Worm (Caenorhabditis elegans) whole organism, L4/young adult: Measurements from ENCODE around the gene nhr-60.

Source experiments
- W03F9.2 ChIP-seq: fragments of 150-350 bp; optimal IDR thresholded peaks from 2 replicates; lab custom pipeline; 2014; ENCODE audit warnings: missing biosample characterization, missing genetic modification characterization
- dao-5 ChIP-seq: sonication (generic microtip); optimal IDR thresholded peaks from 2 replicates; lab custom pipeline; 2016; ENCODE audit warnings: missing genotype, missing genetic modification characterization, moderate library complexity, missing compliant biosample characterization
- him-1 ChIP-seq: sonication (generic microtip); optimal IDR thresholded peaks from 2 replicates; lab custom pipeline; 2016; ENCODE audit warnings: missing genotype, missing genetic modification reagents, missing genetic modification characterization, missing compliant biosample characterization

DNA sequence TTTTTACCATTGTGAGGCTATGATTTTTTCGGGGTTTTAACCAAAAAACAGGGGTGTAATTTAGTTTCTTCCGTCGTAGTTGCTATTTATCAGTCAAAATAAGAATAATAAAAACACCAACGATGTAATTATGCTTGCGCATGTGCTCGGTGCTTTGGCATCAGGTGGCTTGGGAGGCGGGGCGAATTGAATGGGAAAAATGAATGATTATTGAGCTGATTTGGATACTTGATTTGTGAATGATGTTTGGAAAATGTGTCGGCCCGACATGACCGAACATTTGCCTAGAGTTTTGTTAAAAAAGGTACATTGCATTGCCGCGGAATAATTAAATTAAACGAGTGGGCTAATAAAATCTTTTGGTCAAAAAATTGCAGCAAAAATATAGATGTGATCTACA lies 40.8 kb downstream of the nhr-60 start, which contains the start of gene str-38:
- TF ChIP-seq W03F9.2 (no peak), him-1 (tag; lab: Kevin White, UChicago) (no peak), dao-5 (tag; lab: Kevin White, UChicago) (no peak)
